Fruit fly (Drosophila melanogaster) whole organism, adult: ENCODE results near the gene snky.

Experiments
- CG11617 ChIP-seq: fragments of 200-800 bp; sonication (Bioruptor generic); optimal IDR thresholded peaks from 2 replicates; lab custom pipeline; 2017; ENCODE audit warnings: mild to moderate bottlenecking, missing biosample characterization, missing genetic modification reagents, missing genetic modification characterization
- CG12768 ChIP-seq: fragments of 200-800 bp; sonication (Bioruptor generic); optimal IDR thresholded peaks from 2 replicates; lab custom pipeline; 2017; ENCODE audit warnings: missing biosample characterization, missing genetic modification characterization, mild to moderate bottlenecking, moderate library complexity, missing genetic modification reagents
- CG14711 ChIP-seq: fragments of 200-800 bp; sonication (Bioruptor generic); optimal IDR thresholded peaks from 2 replicates; lab custom pipeline; 2018; ENCODE audit warnings: missing biosample characterization, mild to moderate bottlenecking, missing genetic modification characterization, moderate library complexity
- CG1620 ChIP-seq: fragments of 200-800 bp; sonication (Bioruptor generic); optimal IDR thresholded peaks from 2 replicates; lab custom pipeline; 2016; ENCODE audit warnings: missing biosample characterization, missing genetic modification characterization
- CG33017 ChIP-seq: fragments of 200-800 bp; sonication (Bioruptor generic); optimal IDR thresholded peaks from 2 replicates; lab custom pipeline; 2018; ENCODE audit warnings: missing biosample characterization, mild to moderate bottlenecking, missing genetic modification characterization, moderate library complexity
- CG7045 ChIP-seq: fragments of 200-800 bp; sonication (Bioruptor generic); optimal IDR thresholded peaks from 2 replicates; lab custom pipeline; 2017; ENCODE audit warnings: missing biosample characterization, mild to moderate bottlenecking, missing genetic modification characterization
- CG7101 ChIP-seq: fragments of 200-800 bp; sonication (Bioruptor generic); optimal IDR thresholded peaks from 2 replicates; lab custom pipeline; 2018; ENCODE audit warnings: missing biosample characterization, mild to moderate bottlenecking, missing genetic modification characterization, moderate library complexity
- Clk ChIP-seq: fragments of 200-800 bp; sonication (Bioruptor generic); optimal IDR thresholded peaks from 2 replicates; lab custom pipeline; 2017; ENCODE audit warnings: missing biosample characterization, missing genetic modification characterization
- Crg-1 ChIP-seq: fragments of 200-800 bp; sonication (Bioruptor generic); optimal IDR thresholded peaks from 2 replicates; lab custom pipeline; 2016; ENCODE audit warnings: missing biosample characterization, missing genetic modification characterization
- Hr96 ChIP-seq: fragments of 200-800 bp; sonication (Bioruptor generic); optimal IDR thresholded peaks from 2 replicates; lab custom pipeline; 2016; ENCODE audit warnings: missing biosample characterization, missing genetic modification characterization
- Mnt ChIP-seq: fragments of 200-800 bp; sonication (Bioruptor generic); optimal IDR thresholded peaks from 2 replicates; lab custom pipeline; 2016; ENCODE audit warnings: missing biosample characterization, mild to moderate bottlenecking, missing genetic modification characterization
- bab1 ChIP-seq: fragments of 200-800 bp; sonication (Bioruptor generic); optimal IDR thresholded peaks from 3 replicates; lab custom pipeline; 2019; ENCODE audit warnings: missing biosample characterization, mild to moderate bottlenecking, missing genetic modification characterization, moderate library complexity
- cic ChIP-seq: fragments of 200-800 bp; sonication (Bioruptor generic); optimal IDR thresholded peaks from 2 replicates; lab custom pipeline; 2017; ENCODE audit warnings: missing biosample characterization, mild to moderate bottlenecking, missing genetic modification characterization, moderate library complexity
- cnc ChIP-seq, 2 experiments: fragments of >200 bp; optimal IDR thresholded peaks; 2 replicates each; lab custom pipeline; 2017
- kay ChIP-seq: fragments of 200-800 bp; sonication (Bioruptor generic); peaks from one replicate; lab custom pipeline; 2016; ENCODE audit warnings: missing biosample characterization, missing genetic modification characterization, borderline replicate concordance
- ovo ChIP-seq: fragments of 200-800 bp; sonication (Bioruptor generic); optimal IDR thresholded peaks from 2 replicates; lab custom pipeline; 2016; ENCODE audit warnings: missing biosample characterization, missing genetic modification characterization
- pad ChIP-seq: fragments of 200-800 bp; sonication (Bioruptor generic); optimal IDR thresholded peaks from 3 replicates; lab custom pipeline; 2017; ENCODE audit warnings: missing biosample characterization, missing genetic modification characterization, mild to moderate bottlenecking, moderate library complexity, missing genetic modification reagents
- tj ChIP-seq: fragments of 200-800 bp; sonication (Bioruptor generic); optimal IDR thresholded peaks from 3 replicates; lab custom pipeline; 2017; ENCODE audit warnings: missing biosample characterization, mild to moderate bottlenecking, missing genetic modification characterization, moderate library complexity
- toe ChIP-seq: fragments of 200-800 bp; sonication (Bioruptor generic); optimal IDR thresholded peaks from 2 replicates; lab custom pipeline; 2016; ENCODE audit warnings: missing biosample characterization, missing genetic modification characterization

snky gene

DNA sequence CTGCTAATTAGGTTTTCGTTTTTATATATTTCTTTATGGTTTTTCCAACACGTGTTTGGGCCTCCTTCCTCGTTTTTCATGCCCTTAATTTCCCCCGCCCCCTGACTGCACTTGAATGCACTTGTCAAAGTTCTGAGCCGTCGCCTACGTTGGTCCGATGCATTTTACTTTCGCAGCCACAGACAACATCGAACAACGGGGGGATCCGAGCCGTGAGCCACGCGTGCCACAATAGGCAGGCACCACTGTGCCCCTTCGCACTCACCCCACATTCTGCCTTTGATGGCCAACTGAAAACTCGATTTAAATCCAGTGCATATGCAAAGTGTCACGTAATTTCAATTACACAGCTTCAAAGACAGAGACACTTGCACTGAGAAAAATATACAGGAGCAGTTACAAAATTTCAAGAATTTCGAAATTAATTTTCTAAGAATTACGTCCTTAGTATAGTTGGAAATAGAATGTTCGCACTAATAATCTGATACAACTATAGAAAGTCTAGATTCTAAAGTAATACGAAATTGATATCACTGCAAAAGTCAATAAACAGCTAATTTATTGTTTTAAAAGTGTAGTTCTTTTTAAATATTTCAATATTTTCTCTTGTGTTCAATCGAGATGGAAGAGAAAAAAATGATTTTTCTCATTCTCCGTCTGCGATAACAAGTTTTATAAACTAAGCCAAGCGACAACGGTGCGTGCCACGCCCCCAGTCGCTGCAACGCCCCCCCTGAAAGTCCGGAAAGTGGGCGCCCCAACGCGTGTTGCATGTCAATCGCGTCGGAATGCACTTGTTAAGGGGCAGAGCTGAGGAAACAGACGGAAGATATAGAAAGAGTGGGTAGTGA, 40.5 kb downstream of the snky start:
- TF ChIP-seq Crg-1 (GFP tag; lab: Kevin White, UChicago) (no peak), Hr96 (no peak), CG14711 (tag; lab: Kevin White, UChicago) (no peak), ovo (GFP tag; lab: Kevin White, UChicago) (no peak), cic (GFP tag; lab: Kevin White, UChicago) (no peak), toe (GFP tag; lab: Kevin White, UChicago) (no peak), CG33017 (tag; lab: Kevin White, UChicago) (no peak), CG7101 (tag; lab: Kevin White, UChicago) (no peak), Mnt (GFP tag; lab: Kevin White, UChicago) (no peak), pad (GFP tag; lab: Kevin White, UChicago) (no peak), CG7045 (GFP tag; lab: Kevin White, UChicago) (no peak), CG12768 (GFP tag; lab: Kevin White, UChicago) (no peak), Clk (no peak)

dm6 chr3L:13217395-13217794, 43.1 kb downstream of the snky start:
- TF ChIP-seq CG1620 (GFP tag; lab: Kevin White, UChicago) = no peak
- TF ChIP-seq bab1 (GFP tag; lab: Kevin White, UChicago) = no peak
- TF ChIP-seq tj (GFP tag; lab: Kevin White, UChicago) = no peak
- no peak for TF ChIP-seq Hr96
- no peak for TF ChIP-seq CG7101 (tag; lab: Kevin White, UChicago)
- TF ChIP-seq cic (GFP tag; lab: Kevin White, UChicago) = no peak

DNA sequence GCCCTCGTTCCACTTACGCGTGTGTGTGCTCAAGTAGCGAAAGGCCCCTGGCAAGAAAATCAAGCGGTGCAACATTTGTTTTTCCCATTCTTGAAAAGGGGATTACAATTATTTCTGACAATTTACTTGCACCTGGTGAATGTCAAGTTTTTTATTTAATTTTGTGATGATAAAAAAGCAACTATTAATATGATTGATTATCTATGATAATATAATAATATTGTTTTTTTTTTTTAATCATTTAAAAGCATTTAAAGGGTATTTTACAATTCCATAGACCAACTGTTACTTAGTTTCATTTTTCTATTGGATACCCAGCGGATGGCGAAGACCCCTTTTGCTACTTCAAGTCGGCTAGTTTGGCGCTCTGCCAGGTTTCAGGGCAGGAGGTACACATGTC, 43.7 kb downstream of the snky start:
- TF ChIP-seq kay = no peak
- no peak for TF ChIP-seq CG33017 (tag; lab: Kevin White, UChicago)
- no peak for TF ChIP-seq CG7101 (tag; lab: Kevin White, UChicago)
- no peak for TF ChIP-seq cnc (optimal IDR thresholded peaks at IDR 0.05; lab: Kevin White, UChicago)
- no peak for TF ChIP-seq Crg-1 (GFP tag; lab: Kevin White, UChicago)
- no peak for TF ChIP-seq Clk
- TF ChIP-seq CG7045 (GFP tag; lab: Kevin White, UChicago) = no peak
- TF ChIP-seq ovo (GFP tag; lab: Kevin White, UChicago) = no peak
- TF ChIP-seq CG11617 (GFP tag; lab: Kevin White, UChicago) = no peak
- no peak for TF ChIP-seq CG14711 (tag; lab: Kevin White, UChicago)
- TF ChIP-seq CG1620 (GFP tag; lab: Kevin White, UChicago) = no peak
- TF ChIP-seq Mnt (GFP tag; lab: Kevin White, UChicago) = no peak
- TF ChIP-seq pad (GFP tag; lab: Kevin White, UChicago) = no peak
- no peak for TF ChIP-seq toe (GFP tag; lab: Kevin White, UChicago)

dm6 chr3L:13223360-13224028, 49.2 kb downstream of the snky start:
- no peak for TF ChIP-seq tj (GFP tag; lab: Kevin White, UChicago)
- TF ChIP-seq CG12768 (GFP tag; lab: Kevin White, UChicago) = no peak
- no peak for TF ChIP-seq CG7045 (GFP tag; lab: Kevin White, UChicago)
- no peak for TF ChIP-seq Clk
- no peak for TF ChIP-seq CG14711 (tag; lab: Kevin White, UChicago)
- no peak for TF ChIP-seq toe (GFP tag; lab: Kevin White, UChicago)
- TF ChIP-seq bab1 (GFP tag; lab: Kevin White, UChicago) = no peak
- TF ChIP-seq Crg-1 (GFP tag; lab: Kevin White, UChicago) = no peak
- no peak for TF ChIP-seq cnc (optimal IDR thresholded peaks at IDR 0.05; lab: Kevin White, UChicago)
- TF ChIP-seq cic (GFP tag; lab: Kevin White, UChicago) = no peak
- TF ChIP-seq CG1620 (GFP tag; lab: Kevin White, UChicago) = no peak
- TF ChIP-seq Hr96 = no peak
